Worm (Caenorhabditis elegans): Measurements from ENCODE around the gene aipr-1.

DNA sequence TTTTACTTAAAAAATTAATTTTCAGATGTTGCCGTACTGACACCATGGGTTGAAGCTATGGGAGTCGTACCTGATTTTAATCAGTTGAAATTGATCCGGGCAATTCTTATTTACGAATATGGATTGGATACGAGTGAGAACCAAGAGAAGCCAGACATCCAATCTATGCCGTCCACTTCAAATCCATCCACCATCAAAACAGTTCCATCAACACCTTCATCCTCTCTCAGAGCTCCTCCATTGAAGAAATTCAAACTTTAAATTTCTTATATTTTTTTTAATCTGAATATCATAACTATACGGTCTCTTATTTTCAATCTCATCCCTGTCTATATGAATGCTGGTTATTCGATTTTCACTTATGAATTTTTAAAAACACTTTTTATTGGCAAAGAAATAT is 35.2 kb downstream of the aipr-1 start:
- TF ChIP-seq lin-13 (GFP tag; optimal IDR thresholded peaks at IDR 0.05): no peak
- TF ChIP-seq lin-39 (tag; optimal IDR thresholded peaks at IDR 0.05): no peak
- no peak for TF ChIP-seq pqm-1 (tag; optimal IDR thresholded peaks at IDR 0.05)
- no peak for TF ChIP-seq lsy-2 (tag; optimal IDR thresholded peaks at IDR 0.05)
